Fruit fly (Drosophila melanogaster) whole organism, prepupa: ENCODE measurements around the gene CG3402.

Experiments
- Blimp-1 ChIP-seq: fragments of 200-800 bp; sonication (Bioruptor generic); optimal IDR thresholded peaks from 3 replicates; lab custom pipeline; 2017; ENCODE audit warnings: missing biosample characterization, missing genetic modification characterization, mild to moderate bottlenecking, moderate library complexity, missing genetic modification reagents
- CG10631 ChIP-seq: fragments of 200-800 bp; sonication (Bioruptor generic); optimal IDR thresholded peaks from 2 replicates; lab custom pipeline; 2016; ENCODE audit warnings: missing biosample characterization, missing genetic modification characterization
- CG10669 ChIP-seq: fragments of 200-800 bp; sonication (Bioruptor generic); optimal IDR thresholded peaks from 3 replicates; lab custom pipeline; 2018; ENCODE audit warnings: missing biosample characterization, mild to moderate bottlenecking, missing genetic modification characterization, moderate library complexity
- CG11294 ChIP-seq: fragments of 200-800 bp; sonication (Bioruptor generic); IDR thresholded peaks from 2 replicates; pipeline ENCODE4 v1.3.6; 2022; ENCODE audit warnings: missing biosample characterization, missing genetic modification characterization
- CG11902 ChIP-seq: fragments of 200-800 bp; sonication (Bioruptor generic); optimal IDR thresholded peaks from 3 replicates; lab custom pipeline; 2016; ENCODE audit warnings: missing biosample characterization, missing genetic modification characterization
- CG1621 ChIP-seq: fragments of 200-800 bp; sonication (Bioruptor generic); optimal IDR thresholded peaks from 3 replicates; lab custom pipeline; 2018; ENCODE audit warnings: missing biosample characterization, mild to moderate bottlenecking, missing genetic modification characterization
- CG16779 ChIP-seq: fragments of 200-800 bp; sonication (Bioruptor generic); optimal IDR thresholded peaks from 3 replicates; lab custom pipeline; 2017; ENCODE audit warnings: missing biosample characterization, mild to moderate bottlenecking, missing genetic modification characterization
- CG31627 ChIP-seq: fragments of 200-800 bp; sonication (Bioruptor generic); optimal IDR thresholded peaks from 3 replicates; lab custom pipeline; 2016; ENCODE audit warnings: missing biosample characterization, missing genetic modification characterization
- CG32006 ChIP-seq: fragments of 200-800 bp; sonication (Bioruptor generic); optimal IDR thresholded peaks from 3 replicates; lab custom pipeline; 2017; ENCODE audit warnings: missing biosample characterization, mild to moderate bottlenecking, missing genetic modification characterization
- CG4318 ChIP-seq: fragments of 200-800 bp; sonication (Bioruptor generic); optimal IDR thresholded peaks from 3 replicates; lab custom pipeline; 2017; ENCODE audit warnings: missing biosample characterization, mild to moderate bottlenecking, missing genetic modification characterization
- CG6163 ChIP-seq: fragments of 200-800 bp; sonication (Bioruptor generic); IDR thresholded peaks from 3 replicates; pipeline ENCODE4 v1.3.6; 2022; ENCODE audit warnings: missing biosample characterization, missing genetic modification characterization
- CG6276 ChIP-seq: fragments of 200-800 bp; sonication (Bioruptor generic); optimal IDR thresholded peaks from 2 replicates; lab custom pipeline; 2017; ENCODE audit warnings: missing biosample characterization, mild to moderate bottlenecking, missing genetic modification characterization
- CG6792 ChIP-seq: fragments of 200-800 bp; sonication (Bioruptor generic); optimal IDR thresholded peaks from 3 replicates; lab custom pipeline; 2016; ENCODE audit warnings: missing biosample characterization, missing genetic modification characterization
- CG6808 ChIP-seq: fragments of 200-800 bp; sonication (Bioruptor generic); optimal IDR thresholded peaks from 3 replicates; lab custom pipeline; 2017; ENCODE audit warnings: missing biosample characterization, missing genetic modification characterization, mild to moderate bottlenecking, moderate library complexity, missing genetic modification reagents
- CG6854 ChIP-seq: fragments of 200-800 bp; sonication (Bioruptor generic); optimal IDR thresholded peaks from 2 replicates; lab custom pipeline; 2017; ENCODE audit warnings: missing biosample characterization, mild to moderate bottlenecking, missing genetic modification characterization
- CG7368 ChIP-seq: fragments of 200-800 bp; sonication (Bioruptor generic); optimal IDR thresholded peaks from 3 replicates; lab custom pipeline; 2016; ENCODE audit warnings: missing biosample characterization, missing genetic modification characterization
- CG8119 ChIP-seq: fragments of 200-800 bp; sonication (Bioruptor generic); IDR thresholded peaks from 3 replicates; pipeline ENCODE4 v1.3.6; 2022; ENCODE audit warnings: missing biosample characterization, missing genetic modification characterization
- CG8632 ChIP-seq: fragments of 200-800 bp; sonication (Bioruptor generic); optimal IDR thresholded peaks from 3 replicates; lab custom pipeline; 2016; ENCODE audit warnings: missing biosample characterization, missing genetic modification characterization
- CG9139 ChIP-seq: fragments of 200-800 bp; sonication (Bioruptor generic); optimal IDR thresholded peaks from 3 replicates; lab custom pipeline; 2017; ENCODE audit warnings: missing biosample characterization, mild to moderate bottlenecking, missing genetic modification characterization
- Eip75B ChIP-seq: fragments of 200-800 bp; sonication (Bioruptor generic); optimal IDR thresholded peaks from 3 replicates; lab custom pipeline; 2016; ENCODE audit warnings: missing biosample characterization, missing genetic modification characterization
- Eip78C ChIP-seq: fragments of 200-800 bp; sonication (Bioruptor generic); peaks from one replicate; lab custom pipeline; 2016; ENCODE audit warnings: missing biosample characterization, missing genetic modification characterization
- Eip93F ChIP-seq: fragments of 200-800 bp; sonication (Bioruptor generic); optimal IDR thresholded peaks from 2 replicates; lab custom pipeline; 2016; ENCODE audit warnings: missing biosample characterization, mild to moderate bottlenecking, missing genetic modification characterization
- Ets21C ChIP-seq: fragments of 200-800 bp; sonication (Bioruptor generic); optimal IDR thresholded peaks from 3 replicates; lab custom pipeline; 2016; ENCODE audit warnings: missing biosample characterization, missing genetic modification characterization
- Gug ChIP-seq: fragments of 200-800 bp; sonication (Bioruptor generic); IDR thresholded peaks from 2 replicates; pipeline ENCODE4 v1.3.6; 2022; ENCODE audit warnings: missing biosample characterization, missing genetic modification characterization
- Hr39 ChIP-seq: fragments of 200-800 bp; sonication (Bioruptor generic); optimal IDR thresholded peaks from 2 replicates; lab custom pipeline; 2016; ENCODE audit warnings: missing biosample characterization, missing genetic modification characterization
- Hr4 ChIP-seq: fragments of 200-800 bp; sonication (Bioruptor generic); optimal IDR thresholded peaks from 3 replicates; lab custom pipeline; 2016; ENCODE audit warnings: missing biosample characterization, missing genetic modification characterization
- Lpt ChIP-seq: fragments of 200-800 bp; sonication (Bioruptor generic); optimal IDR thresholded peaks from 3 replicates; lab custom pipeline; 2016; ENCODE audit warnings: missing biosample characterization, missing genetic modification characterization
- Met ChIP-seq: fragments of 200-800 bp; sonication (Bioruptor generic); optimal IDR thresholded peaks from 3 replicates; lab custom pipeline; 2016; ENCODE audit warnings: missing biosample characterization, missing genetic modification characterization
- OdsH ChIP-seq: fragments of 200-800 bp; sonication (Bioruptor generic); optimal IDR thresholded peaks from 3 replicates; lab custom pipeline; 2016; ENCODE audit warnings: missing biosample characterization, missing genetic modification characterization
- Smox ChIP-seq: fragments of 200-800 bp; sonication (Bioruptor generic); optimal IDR thresholded peaks from 3 replicates; lab custom pipeline; 2016; ENCODE audit warnings: missing biosample characterization, missing genetic modification characterization
- Sox102F ChIP-seq: fragments of 200-800 bp; sonication (Bioruptor generic); optimal IDR thresholded peaks from 2 replicates; lab custom pipeline; 2016; ENCODE audit warnings: missing biosample characterization, mild to moderate bottlenecking, missing genetic modification characterization
- Sox14 ChIP-seq: fragments of 200-800 bp; sonication (Bioruptor generic); optimal IDR thresholded peaks from 3 replicates; lab custom pipeline; 2016; ENCODE audit warnings: missing biosample characterization, missing genetic modification characterization
- Sox15 ChIP-seq: fragments of 200-800 bp; sonication (Bioruptor generic); optimal IDR thresholded peaks from 3 replicates; lab custom pipeline; 2016; ENCODE audit warnings: missing biosample characterization, missing genetic modification characterization
- achi ChIP-seq: fragments of 200-800 bp; sonication (Bioruptor generic); optimal IDR thresholded peaks from 3 replicates; lab custom pipeline; 2016; ENCODE audit warnings: missing biosample characterization, missing genetic modification characterization
- acj6 ChIP-seq: fragments of 200-800 bp; sonication (Bioruptor generic); optimal IDR thresholded peaks from 3 replicates; lab custom pipeline; 2016; ENCODE audit warnings: missing biosample characterization, missing genetic modification characterization
- cyc ChIP-seq: fragments of 200-800 bp; sonication (Bioruptor generic); optimal IDR thresholded peaks from 3 replicates; lab custom pipeline; 2016; ENCODE audit warnings: missing biosample characterization, missing genetic modification characterization
- dac ChIP-seq: fragments of 200-800 bp; sonication (Bioruptor generic); optimal IDR thresholded peaks from 2 replicates; lab custom pipeline; 2017; ENCODE audit warnings: missing biosample characterization, mild to moderate bottlenecking, missing genetic modification characterization
- eg ChIP-seq: fragments of 200-800 bp; sonication (Bioruptor generic); IDR thresholded peaks from 3 replicates; pipeline ENCODE4 v1.3.6; 2022; ENCODE audit warnings: missing biosample characterization, missing genetic modification characterization
- esn ChIP-seq: fragments of 200-800 bp; sonication (Bioruptor generic); optimal IDR thresholded peaks from 2 replicates; lab custom pipeline; 2016; ENCODE audit warnings: missing biosample characterization, mild to moderate bottlenecking, missing genetic modification characterization, moderate library complexity
- fd59A ChIP-seq: fragments of 200-800 bp; sonication (Bioruptor generic); optimal IDR thresholded peaks from 2 replicates; lab custom pipeline; 2017; ENCODE audit warnings: missing biosample characterization, mild to moderate bottlenecking, missing genetic modification characterization, missing genetic modification reagents
- fd85E ChIP-seq: fragments of 200-800 bp; sonication (Bioruptor generic); optimal IDR thresholded peaks from 3 replicates; lab custom pipeline; 2016; ENCODE audit warnings: missing biosample characterization, missing genetic modification characterization
- fkh ChIP-seq: fragments of 200-800 bp; sonication (Bioruptor generic); optimal IDR thresholded peaks from 3 replicates; lab custom pipeline; 2017; ENCODE audit warnings: missing biosample characterization, mild to moderate bottlenecking, missing genetic modification characterization, moderate library complexity
- lz ChIP-seq: fragments of 200-800 bp; sonication (Bioruptor generic); optimal IDR thresholded peaks from 3 replicates; lab custom pipeline; 2016; ENCODE audit warnings: missing biosample characterization, missing genetic modification characterization
- net ChIP-seq: fragments of 200-800 bp; sonication (Bioruptor generic); optimal IDR thresholded peaks from 3 replicates; lab custom pipeline; 2016; ENCODE audit warnings: missing biosample characterization, missing genetic modification characterization
- pdm3 ChIP-seq: fragments of 200-800 bp; sonication (Bioruptor generic); optimal IDR thresholded peaks from 3 replicates; lab custom pipeline; 2016; ENCODE audit warnings: missing biosample characterization, missing genetic modification characterization
- salr ChIP-seq, 2 experiments: fragments of 200-800 bp; sonication (Bioruptor generic); optimal IDR thresholded peaks; 3 replicates each; lab custom pipeline; 2016 to 2018; ENCODE audit warnings: missing biosample characterization in 2 of 2, missing genetic modification characterization in 2 of 2, mild to moderate bottlenecking in 1 of 2
- spab ChIP-seq: fragments of 200-800 bp; sonication (Bioruptor generic); optimal IDR thresholded peaks from 2 replicates; lab custom pipeline; 2017; ENCODE audit warnings: missing biosample characterization, mild to moderate bottlenecking, missing genetic modification characterization, missing genetic modification reagents
- ss ChIP-seq, 2 experiments: fragments of 200-800 bp; sonication (Bioruptor generic); optimal IDR thresholded peaks; 2 replicates in 1 of 2; 3 replicates in 1 of 2; lab custom pipeline; 2017 to 2018; ENCODE audit warnings: mild to moderate bottlenecking in 2 of 2, missing biosample characterization in 2 of 2, missing genetic modification characterization in 2 of 2, moderate library complexity in 1 of 2
- svp ChIP-seq: fragments of 200-800 bp; sonication (Bioruptor generic); peaks from one replicate; lab custom pipeline; 2016; ENCODE audit warnings: missing biosample characterization, missing genetic modification characterization
- topi ChIP-seq: fragments of 200-800 bp; sonication (Bioruptor generic); optimal IDR thresholded peaks from 3 replicates; lab custom pipeline; 2016; ENCODE audit warnings: missing biosample characterization, missing genetic modification characterization
- vri ChIP-seq: fragments of 200-800 bp; sonication (Bioruptor generic); optimal IDR thresholded peaks from 3 replicates; lab custom pipeline; 2016; ENCODE audit warnings: missing biosample characterization, mild to moderate bottlenecking, missing genetic modification characterization

CG3402 gene

DNA sequence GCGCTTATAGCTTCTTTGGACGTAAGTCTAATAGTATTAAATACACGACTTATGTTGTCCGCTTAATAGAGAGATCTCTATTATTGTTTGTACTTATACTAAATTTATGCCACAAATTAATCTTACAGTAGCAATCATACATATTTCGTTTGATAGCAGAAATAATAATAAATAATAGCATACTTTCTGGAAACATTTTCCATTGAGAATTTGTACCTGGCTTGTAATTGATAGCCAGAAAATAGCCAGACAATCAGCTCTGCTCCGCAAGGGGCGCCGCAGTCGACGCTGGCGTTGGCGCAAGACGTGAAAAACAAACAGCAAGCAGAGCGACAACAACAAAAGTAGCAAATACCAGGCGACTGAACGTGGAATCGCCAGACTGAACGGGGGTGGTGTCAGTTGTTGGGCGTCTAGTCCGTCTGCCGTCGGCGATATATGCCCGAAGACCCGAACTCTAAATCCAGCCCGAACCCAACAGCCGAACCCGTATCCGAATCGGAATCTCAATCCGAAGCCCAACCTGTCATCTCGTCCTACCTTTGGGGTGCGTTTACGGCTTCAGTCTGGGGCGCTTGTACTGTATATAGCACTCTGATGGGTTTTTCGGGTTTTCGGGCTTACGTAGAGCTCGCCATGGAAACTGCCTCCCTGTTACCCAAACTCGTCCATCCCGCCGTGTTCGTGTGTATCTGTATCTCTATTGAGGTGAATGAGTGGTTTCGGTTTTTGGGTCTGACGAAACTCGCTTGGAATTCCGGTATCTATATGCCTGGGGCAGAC is 46.9 kb upstream of the CG3402 start:
- peak; percentile 41 for TF ChIP-seq fd59A (GFP tag; lab: Kevin White, UChicago)
- no peak for TF ChIP-seq Eip93F (GFP tag; lab: Kevin White, UChicago)
- TF ChIP-seq ss (GFP tag; optimal IDR thresholded peaks at IDR 0.05; lab: Kevin White, UChicago) = peak; percentile 2 to 18
- peak; percentile 49 for TF ChIP-seq lz (GFP tag; lab: Kevin White, UChicago)
- TF ChIP-seq Sox14 (GFP tag; lab: Kevin White, UChicago) = peak; percentile 57
- TF ChIP-seq CG10631 (GFP tag; lab: Kevin White, UChicago) = peak; percentile 25
- peak; percentile 5 to 29 for TF ChIP-seq salr (GFP tag; optimal IDR thresholded peaks at IDR 0.05; lab: Kevin White, UChicago)
- TF ChIP-seq cyc (GFP tag; lab: Kevin White, UChicago) = peak; percentile 26
- TF ChIP-seq Ets21C (GFP tag; lab: Kevin White, UChicago) = no peak
- no peak for TF ChIP-seq CG6854 (GFP tag; lab: Kevin White, UChicago)
- peak; percentile 77 for TF ChIP-seq CG32006 (GFP tag; lab: Kevin White, UChicago)
- peak; percentile 60 for TF ChIP-seq esn (GFP tag; lab: Kevin White, UChicago)
- peak; percentile 68 for TF ChIP-seq spab
- peak; percentile 43 for TF ChIP-seq Hr4 (GFP tag; lab: Kevin White, UChicago)
- TF ChIP-seq CG6808 (GFP tag; lab: Kevin White, UChicago) = peak; percentile 44
- peak; percentile 30 for TF ChIP-seq svp (GFP tag; lab: Kevin White, UChicago)
- TF ChIP-seq CG11902 (GFP tag; lab: Kevin White, UChicago) = no peak
- TF ChIP-seq fkh (GFP tag; lab: Kevin White, UChicago) = peak; percentile 80
- TF ChIP-seq acj6 = peak; percentile 42
- TF ChIP-seq eg (GFP tag; lab: Robert Waterston, UW) = 0 out of 3 replicates have a peak, but pooled peaks have one; percentile 6
- peak; percentile 56 for TF ChIP-seq CG31627 (GFP tag; lab: Kevin White, UChicago)
- TF ChIP-seq CG6792 (GFP tag; lab: Kevin White, UChicago) = no peak
- TF ChIP-seq net (GFP tag; lab: Kevin White, UChicago) = no peak
- TF ChIP-seq Lpt (GFP tag; lab: Kevin White, UChicago) = peak; percentile 7
- TF ChIP-seq pdm3 = peak; percentile 74
- TF ChIP-seq CG4318 = peak; percentile 47
- TF ChIP-seq Hr39 (GFP tag; lab: Kevin White, UChicago) = peak; percentile 36
- no peak for TF ChIP-seq Gug
- peak; percentile 47 for TF ChIP-seq Smox (GFP tag; lab: Kevin White, UChicago)
- TF ChIP-seq achi (GFP tag; lab: Kevin White, UChicago) = peak; percentile 51
- TF ChIP-seq Eip75B (GFP tag; lab: Kevin White, UChicago) = peak; percentile 66
- no peak for TF ChIP-seq fd85E
- TF ChIP-seq Eip78C (GFP tag; lab: Kevin White, UChicago) = peak; percentile 80
- no peak for TF ChIP-seq CG11294 (GFP tag; lab: Robert Waterston, UW)
- TF ChIP-seq Sox102F (GFP tag; lab: Kevin White, UChicago) = peak; percentile 42
- peak; percentile 10 for TF ChIP-seq CG6276 (GFP tag; lab: Kevin White, UChicago)
- peak; percentile 55 for TF ChIP-seq CG10669
- peak; percentile 38 for TF ChIP-seq CG8632 (GFP tag; lab: Kevin White, UChicago)
- TF ChIP-seq CG16779 = no peak
- TF ChIP-seq Blimp-1 = no peak
- TF ChIP-seq topi = peak; percentile 46
- no peak for TF ChIP-seq CG9139
- peak; percentile 36 for TF ChIP-seq CG1621 (tag; lab: Kevin White, UChicago)
- TF ChIP-seq CG7368 (GFP tag; lab: Kevin White, UChicago) = no peak
- TF ChIP-seq CG6163 (GFP tag; lab: Robert Waterston, UW) = peak; percentile 16; the same call in 1 of the 3 replicates
- TF ChIP-seq OdsH = peak; percentile 68
- peak; percentile 20; the same call in 1 of the 3 replicates for TF ChIP-seq CG8119 (GFP tag; lab: Robert Waterston, UW)
- peak; percentile 11 for TF ChIP-seq vri (GFP tag; lab: Kevin White, UChicago)
- TF ChIP-seq Sox15 (GFP tag; lab: Kevin White, UChicago) = no peak
- TF ChIP-seq Met (GFP tag; lab: Kevin White, UChicago) = peak; percentile 54
- peak; percentile 31 for TF ChIP-seq dac (GFP tag; lab: Kevin White, UChicago)
